Comparison of ENCODE assay signal across 4 fruit fly cellular contexts in genomic region chr3L:21859299-21860052, dm6.
A peak's percentile ranks its signal among the peaks of the same experiment; 100 is the strongest.
TF ChIP-seq lines count a peak whose summit lies in the region.

No protein-coding gene starts in this region.

- TF ChIP-seq CTCF in whole organism, embryonic (GFP tag; optimal IDR thresholded peaks at IDR 0.05; lab: Kevin White, UChicago), result no peak

TF ChIP-seq in whole organism, embryonic, 481 proteins besides CTCF, POLR2A, EP300 and RAD21 (continues in another document):
- TF ChIP-seq Hr3 (GFP tag; optimal IDR thresholded peaks at IDR 0.05; lab: Kevin White, UChicago) (peak; percentile 47), CG31224 (GFP tag; IDR thresholded peaks at IDR 0.05; lab: Robert Waterston, UW) (no peak), Hand (GFP tag; optimal IDR thresholded peaks at IDR 0.05; lab: Kevin White, UChicago) (peak; percentile 22), gfzf (GFP tag; optimal IDR thresholded peaks at IDR 0.05; lab: Kevin White, UChicago) (no peak), phol (tag; optimal IDR thresholded peaks at IDR 0.05; lab: Kevin White, UChicago) (peak; percentile 35), CG18599 (GFP tag; optimal IDR thresholded peaks at IDR 0.05; lab: Kevin White, UChicago) (peak; percentile 82), gt (GFP tag; IDR thresholded peaks at IDR 0.05; lab: Robert Waterston, UW) (no peak), CoRest (tag; optimal IDR thresholded peaks at IDR 0.05; lab: Kevin White, UChicago) (peak; percentile 64), Sox100B (GFP tag; optimal IDR thresholded peaks at IDR 0.05; lab: Kevin White, UChicago) (peak; percentile 59), CG12659 (GFP tag; optimal IDR thresholded peaks at IDR 0.05; lab: Kevin White, UChicago) (peak; percentile 30), CG6854 (GFP tag; optimal IDR thresholded peaks at IDR 0.05; lab: Kevin White, UChicago) (peak; percentile 9), row (GFP tag; IDR thresholded peaks at IDR 0.05; lab: Robert Waterston, UW) (peak; percentile 57), ewg (GFP tag; optimal IDR thresholded peaks at IDR 0.05; lab: Kevin White, UChicago) (peak; percentile 14), dmrt99B (tag; optimal IDR thresholded peaks at IDR 0.05; lab: Kevin White, UChicago) (peak; percentile 65), gsb-n (tag; optimal IDR thresholded peaks at IDR 0.05; lab: Kevin White, UChicago) (no peak), scrt (GFP tag; optimal IDR thresholded peaks at IDR 0.05; lab: Kevin White, UChicago) (peak; percentile 28), abd-A (tag; optimal IDR thresholded peaks at IDR 0.05; lab: Kevin White, UChicago) (peak; percentile 80), BtbVII (GFP tag; optimal IDR thresholded peaks at IDR 0.05; lab: Kevin White, UChicago) (peak; percentile 51), Nf-YB (GFP tag; optimal IDR thresholded peaks at IDR 0.05; lab: Kevin White, UChicago) (peak; percentile 9), ATbp (GFP tag; optimal IDR thresholded peaks at IDR 0.05; lab: Kevin White, UChicago) (peak; percentile 14), CG13424 (tag; optimal IDR thresholded peaks at IDR 0.05; lab: Kevin White, UChicago) (peak; percentile 57), CG7786 (GFP tag; optimal IDR thresholded peaks at IDR 0.05; lab: Kevin White, UChicago) (no peak), Sox102F (GFP tag; optimal IDR thresholded peaks at IDR 0.05; lab: Kevin White, UChicago) (peak; percentile 38)

TF ChIP-seq in whole organism, prepupa, 60 proteins besides CTCF, POLR2A, EP300 and RAD21:
- TF ChIP-seq Gug (GFP tag; IDR thresholded peaks at IDR 0.05; lab: Robert Waterston, UW) (no peak), CG3032 (tag; optimal IDR thresholded peaks at IDR 0.05; lab: Kevin White, UChicago) (peak; percentile 23), ss (GFP tag; optimal IDR thresholded peaks at IDR 0.05; lab: Kevin White, UChicago) (peak in 1 of 2 experiments; percentile 4), vri (GFP tag; optimal IDR thresholded peaks at IDR 0.05; lab: Kevin White, UChicago) (no peak), CG10631 (GFP tag; optimal IDR thresholded peaks at IDR 0.05; lab: Kevin White, UChicago) (peak; percentile 36), CG6854 (GFP tag; optimal IDR thresholded peaks at IDR 0.05; lab: Kevin White, UChicago) (no peak), Hr38 (GFP tag; optimal IDR thresholded peaks at IDR 0.05; lab: Kevin White, UChicago) (no peak), CG4318 (GFP tag; optimal IDR thresholded peaks at IDR 0.05; lab: Kevin White, UChicago) (no peak), dsx (GFP tag; optimal IDR thresholded peaks at IDR 0.05; lab: Kevin White, UChicago; ENCODE audit: poor library complexity, severe bottlenecking) (peak; percentile 15), achi (GFP tag; optimal IDR thresholded peaks at IDR 0.05; lab: Kevin White, UChicago) (peak; percentile 17), CG6163 (GFP tag; IDR thresholded peaks at IDR 0.05; lab: Robert Waterston, UW) (no peak), CG34406 (GFP tag; optimal IDR thresholded peaks at IDR 0.05; lab: Kevin White, UChicago) (peak; percentile 12), salr (GFP tag; optimal IDR thresholded peaks at IDR 0.05; lab: Kevin White, UChicago) (no peak), CG8632 (GFP tag; optimal IDR thresholded peaks at IDR 0.05; lab: Kevin White, UChicago) (peak; percentile 23), CG32006 (GFP tag; optimal IDR thresholded peaks at IDR 0.05; lab: Kevin White, UChicago) (peak; percentile 48), CG6808 (GFP tag; optimal IDR thresholded peaks at IDR 0.05; lab: Kevin White, UChicago) (peak; percentile 11), CG8119 (GFP tag; IDR thresholded peaks at IDR 0.05; lab: Robert Waterston, UW) (peak; percentile 23; the same call in 1 of the 3 replicates), CG16779 (tag; optimal IDR thresholded peaks at IDR 0.05; lab: Kevin White, UChicago) (no peak), Eip78C (GFP tag; lab: Kevin White, UChicago) (peak; percentile 50), acj6 (GFP tag; optimal IDR thresholded peaks at IDR 0.05; lab: Kevin White, UChicago) (peak; percentile 20), Ets96B (tag; optimal IDR thresholded peaks at IDR 0.05; lab: Kevin White, UChicago) (peak; percentile 23)

TF ChIP-seq in whole organism, pupa, 21 proteins besides CTCF, POLR2A, EP300 and RAD21:
- TF ChIP-seq fd96Ca (GFP tag; IDR thresholded peaks at IDR 0.05; lab: Robert Waterston, UW), result no peak
- TF ChIP-seq CG9948 (tag; optimal IDR thresholded peaks at IDR 0.05; lab: Kevin White, UChicago), result peak; percentile 7
- no peak for TF ChIP-seq CG10348 (GFP tag; IDR thresholded peaks at IDR 0.05; lab: Robert Waterston, UW)
- no peak for TF ChIP-seq gl (tag; optimal IDR thresholded peaks at IDR 0.05; lab: Kevin White, UChicago)
- peak; percentile 13 for TF ChIP-seq CG17806 (tag; optimal IDR thresholded peaks at IDR 0.05; lab: Kevin White, UChicago)
- peak; percentile 29 for TF ChIP-seq CG14655 (GFP tag; optimal IDR thresholded peaks at IDR 0.05; lab: Kevin White, UChicago)
- TF ChIP-seq CG15710 (tag; optimal IDR thresholded peaks at IDR 0.05; lab: Kevin White, UChicago), result peak; percentile 36
- TF ChIP-seq CG4496 (GFP tag; IDR thresholded peaks at IDR 0.05; lab: Robert Waterston, UW), result no peak
- peak; percentile 57 for TF ChIP-seq CG8159 (tag; optimal IDR thresholded peaks at IDR 0.05; lab: Kevin White, UChicago)
TF ChIP-seq in whole organism, pupa: peak in this region for 5.

TF ChIP-seq in whole organism, wandering third instar larva, 38 proteins besides CTCF, POLR2A, EP300 and RAD21:
- TF ChIP-seq OdsH (GFP tag; optimal IDR thresholded peaks at IDR 0.05; lab: Kevin White, UChicago) (no peak), HLH106 (tag; optimal IDR thresholded peaks at IDR 0.05; lab: Kevin White, UChicago) (peak; percentile 18), foxo (GFP tag; optimal IDR thresholded peaks at IDR 0.05; lab: Kevin White, UChicago) (peak in 1 of 2 experiments; percentile 12), Sp1 (GFP tag; optimal IDR thresholded peaks at IDR 0.05; lab: Kevin White, UChicago) (peak; percentile 14)
TF ChIP-seq in whole organism, wandering third instar larva: peak in this region for 3.

Comparison
In these comparisons a context has a peak if more than half of its experiments do, and no peak if none do; other contexts are left out.
1. Of the 7 proteins assayed by ChIP-seq in both whole organism, embryonic and whole organism, prepupa: peak only in whole organism, embryonic: CG6854 and Sox102F; only in whole organism, prepupa: none; in both: none; in neither: 5.